Worm (Caenorhabditis elegans) whole organism, L2 larva: Measurements from ENCODE around the gene srj-11.

Experiments
- R02D3.7 ChIP-seq: fragments of 150-350 bp; optimal IDR thresholded peaks from 2 replicates; lab custom pipeline; 2014; ENCODE audit warnings: missing biosample characterization, missing genetic modification characterization
- alr-1 ChIP-seq: fragments of 150-350 bp; optimal IDR thresholded peaks from 2 replicates; lab custom pipeline; 2014; ENCODE audit warnings: missing biosample characterization, missing genetic modification characterization
- ama-1 ChIP-seq: fragments of 150-350 bp; optimal IDR thresholded peaks from 2 replicates; lab custom pipeline; 2018; ENCODE audit warnings: inconsistent platforms
- blmp-1 ChIP-seq: sonication (generic microtip); optimal IDR thresholded peaks from 2 replicates; lab custom pipeline; 2017; ENCODE audit warnings: missing genetic modification characterization, mild to moderate bottlenecking, missing compliant biosample characterization, antibody characterized with exemption, moderate library complexity; ENCODE audit not compliant: insufficient read depth
- egl-27 ChIP-seq: sonication (generic microtip); optimal IDR thresholded peaks from 3 replicates; lab custom pipeline; 2017; ENCODE audit warnings: missing biosample characterization, missing genetic modification reagents, missing genetic modification characterization
- lin-39 ChIP-seq: fragments of 150-350 bp; optimal IDR thresholded peaks from 2 replicates; lab custom pipeline; 2014; ENCODE audit warnings: missing biosample characterization, missing genetic modification reagents, missing genetic modification characterization
- mdl-1 ChIP-seq, 2 experiments: fragments of 150-350 bp in 1 of 2; sonication (generic microtip) in 1 of 2; optimal IDR thresholded peaks; 2 replicates each; lab custom pipeline; 2017; ENCODE audit warnings: missing biosample characterization in 2 of 2, missing genetic modification characterization in 2 of 2
- nhr-12 ChIP-seq: fragments of 150-350 bp; optimal IDR thresholded peaks from 2 replicates; lab custom pipeline; 2014; ENCODE audit warnings: missing biosample characterization, missing genetic modification characterization
- nhr-23 ChIP-seq: fragments of 150-350 bp; optimal IDR thresholded peaks from 2 replicates; lab custom pipeline; 2014; ENCODE audit warnings: missing biosample characterization, missing genetic modification reagents, missing genetic modification characterization
- skn-1 ChIP-seq: sonication (generic microtip); optimal IDR thresholded peaks from 2 replicates; lab custom pipeline; 2017; ENCODE audit warnings: missing biosample characterization, missing genetic modification characterization
- unc-62 ChIP-seq: fragments of 150-350 bp; optimal IDR thresholded peaks from 2 replicates; lab custom pipeline; 2014; ENCODE audit warnings: missing biosample characterization, missing genetic modification reagents, missing genetic modification characterization
- zag-1 ChIP-seq: fragments of 150-350 bp; optimal IDR thresholded peaks from 2 replicates; lab custom pipeline; 2014; ENCODE audit warnings: missing biosample characterization, missing genetic modification characterization

DNA sequence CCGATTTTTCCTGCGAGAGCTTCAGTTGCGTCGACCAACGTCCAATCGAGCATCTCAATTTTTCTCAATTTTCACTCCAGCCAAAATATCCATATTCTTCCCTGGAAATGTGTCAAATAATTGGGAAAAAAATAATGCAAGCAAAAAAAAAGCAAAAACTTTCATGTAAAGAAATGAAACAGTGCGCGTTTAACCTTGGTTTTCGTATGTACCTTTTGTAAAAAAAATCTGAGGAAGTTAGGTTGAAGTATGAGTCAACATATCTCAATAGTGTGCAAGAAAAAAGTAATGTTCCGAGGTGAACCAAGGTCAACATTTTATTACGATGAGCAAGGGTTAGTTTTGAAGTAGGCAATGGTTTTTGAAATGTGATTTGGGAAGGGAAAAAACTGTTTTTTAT lies 8.9 kb downstream of the srj-11 start, which contains the start of gene T28A11.13:
- no peak for TF ChIP-seq nhr-23
- TF ChIP-seq lin-39 = no peak
- TF ChIP-seq skn-1 = no peak
- TF ChIP-seq egl-27 (tag; lab: Kevin White, UChicago) = no peak
- TF ChIP-seq mdl-1 (tag; optimal IDR thresholded peaks at IDR 0.05; lab: Kevin White, UChicago) = no peak
- no peak for TF ChIP-seq nhr-12 (tag; lab: Kevin White, UChicago)
- no peak for TF ChIP-seq blmp-1 (tag; lab: Kevin White, UChicago)
- no peak for TF ChIP-seq R02D3.7 (tag; lab: Kevin White, UChicago)
- TF ChIP-seq ama-1 (lab: Kevin White, UChicago) = no peak
- no peak for TF ChIP-seq alr-1
- TF ChIP-seq unc-62 (GFP tag; lab: Kevin White, UChicago) = no peak
- no peak for TF ChIP-seq zag-1 (tag; lab: Kevin White, UChicago)
